Worm (Caenorhabditis elegans) whole organism, mixed stage, embryonic: ENCODE results near the gene phy-4.

ENCODE experiments used
- M03D4.4 ChIP-seq: sonication (generic microtip); optimal IDR thresholded peaks from 2 replicates; lab custom pipeline; 2017; ENCODE audit warnings: mild to moderate bottlenecking, missing genetic modification characterization, missing compliant biosample characterization
- bed-3 ChIP-seq: fragments of 200-800 bp; sonication (Bioruptor generic); optimal IDR thresholded peaks from 3 replicates; lab custom pipeline; 2018; ENCODE audit warnings: mild to moderate bottlenecking, missing genetic modification characterization, moderate library complexity, missing compliant biosample characterization
- blmp-1 ChIP-seq: fragments of 150-350 bp; optimal IDR thresholded peaks from 2 replicates; lab custom pipeline; 2014; ENCODE audit warnings: missing biosample characterization, missing genetic modification characterization
- ceh-39 ChIP-seq: fragments of 150-350 bp; optimal IDR thresholded peaks from 2 replicates; lab custom pipeline; 2014; ENCODE audit warnings: missing biosample characterization, missing genetic modification characterization
- ceh-43 ChIP-seq: fragments of 200-800 bp; sonication (Bioruptor generic); optimal IDR thresholded peaks from 2 replicates; lab custom pipeline; 2018; ENCODE audit warnings: mild to moderate bottlenecking, missing genetic modification characterization, moderate library complexity, missing compliant biosample characterization
- ceh-83 ChIP-seq: fragments of 200-800 bp; sonication (Bioruptor generic); optimal IDR thresholded peaks from 2 replicates; lab custom pipeline; 2018; ENCODE audit warnings: mild to moderate bottlenecking, missing genetic modification characterization, missing compliant biosample characterization
- ces-1 ChIP-seq: fragments of 150-350 bp; optimal IDR thresholded peaks from 2 replicates; lab custom pipeline; 2014; ENCODE audit warnings: missing biosample characterization, missing genetic modification reagents, missing genetic modification characterization
- cnd-1 ChIP-seq: fragments of 200-800 bp; sonication (Bioruptor generic); optimal IDR thresholded peaks from 2 replicates; lab custom pipeline; 2018; ENCODE audit warnings: mild to moderate bottlenecking, missing genetic modification characterization, missing compliant biosample characterization
- drap-1 ChIP-seq: fragments of 200-800 bp; sonication (Bioruptor generic); optimal IDR thresholded peaks from 3 replicates; lab custom pipeline; 2018; ENCODE audit warnings: mild to moderate bottlenecking, missing genetic modification characterization, missing compliant biosample characterization
- elt-1 ChIP-seq: sonication (generic microtip); optimal IDR thresholded peaks from 2 replicates; lab custom pipeline; 2017; ENCODE audit warnings: missing genetic modification characterization, mild to moderate bottlenecking, missing compliant biosample characterization, antibody characterized with exemption, moderate library complexity, borderline replicate concordance; ENCODE audit not compliant: insufficient read depth
- elt-3 ChIP-seq: fragments of 150-350 bp; optimal IDR thresholded peaks from 2 replicates; lab custom pipeline; 2014; ENCODE audit warnings: missing biosample characterization, missing genetic modification characterization
- flh-1 ChIP-seq: fragments of 200-800 bp; sonication (Bioruptor generic); optimal IDR thresholded peaks from 2 replicates; lab custom pipeline; 2018; ENCODE audit warnings: mild to moderate bottlenecking, missing genetic modification characterization, moderate library complexity, missing compliant biosample characterization
- ham-2 ChIP-seq: fragments of 200-800 bp; sonication (Bioruptor generic); optimal IDR thresholded peaks from 2 replicates; lab custom pipeline; 2018; ENCODE audit warnings: mild to moderate bottlenecking, missing genetic modification characterization, missing compliant biosample characterization
- lin-13 ChIP-seq: fragments of 150-350 bp; optimal IDR thresholded peaks from 2 replicates; lab custom pipeline; 2014; ENCODE audit warnings: missing biosample characterization, missing genetic modification characterization
- lin-32 ChIP-seq: fragments of 200-800 bp; sonication (Bioruptor generic); optimal IDR thresholded peaks from 2 replicates; lab custom pipeline; 2018; ENCODE audit warnings: mild to moderate bottlenecking, missing genetic modification characterization, missing compliant biosample characterization
- lsy-2 ChIP-seq: fragments of 150-350 bp; optimal IDR thresholded peaks from 2 replicates; lab custom pipeline; 2014; ENCODE audit warnings: missing biosample characterization, missing genetic modification characterization
- mab-5 ChIP-seq: fragments of 150-350 bp; optimal IDR thresholded peaks from 2 replicates; lab custom pipeline; 2014; ENCODE audit warnings: missing biosample characterization, missing genetic modification characterization
- mep-1 ChIP-seq: fragments of 150-350 bp; optimal IDR thresholded peaks from 2 replicates; lab custom pipeline; 2017; ENCODE audit warnings: missing biosample characterization, missing genetic modification reagents, missing genetic modification characterization, inconsistent platforms
- mls-2 ChIP-seq: sonication (generic microtip); optimal IDR thresholded peaks from 2 replicates; lab custom pipeline; 2016; ENCODE audit warnings: mild to moderate bottlenecking, missing genetic modification characterization, moderate library complexity, missing compliant biosample characterization
- nhr-12 ChIP-seq: fragments of 150-350 bp; optimal IDR thresholded peaks from 2 replicates; lab custom pipeline; 2014; ENCODE audit warnings: missing biosample characterization, missing genetic modification characterization
- nhr-28 ChIP-seq: fragments of 150-350 bp; optimal IDR thresholded peaks from 2 replicates; lab custom pipeline; 2014; ENCODE audit warnings: missing biosample characterization, missing genetic modification characterization
- nhr-76 ChIP-seq: sonication (generic microtip); optimal IDR thresholded peaks from 2 replicates; lab custom pipeline; 2017; ENCODE audit warnings: missing biosample characterization, missing genetic modification characterization
- pha-4 ChIP-seq: fragments of 150-350 bp; optimal IDR thresholded peaks from 2 replicates; lab custom pipeline; 2018; ENCODE audit warnings: missing biosample characterization, missing genetic modification reagents, missing genetic modification characterization
- sem-2 ChIP-seq: fragments of 200-800 bp; sonication (Bioruptor generic); optimal IDR thresholded peaks from 2 replicates; lab custom pipeline; 2018; ENCODE audit warnings: mild to moderate bottlenecking, missing genetic modification characterization, missing compliant biosample characterization
- snpc-4 ChIP-seq: fragments of 150-350 bp; optimal IDR thresholded peaks from 2 replicates; lab custom pipeline; 2014; ENCODE audit warnings: missing biosample characterization, missing genetic modification characterization
- sptf-1 ChIP-seq: sonication (generic microtip); optimal IDR thresholded peaks from 2 replicates; lab custom pipeline; 2017; ENCODE audit warnings: mild to moderate bottlenecking, missing genetic modification characterization, moderate library complexity, missing compliant biosample characterization
- tbx-8 ChIP-seq: fragments of 200-800 bp; sonication (Bioruptor generic); optimal IDR thresholded peaks from 2 replicates; lab custom pipeline; 2018; ENCODE audit warnings: mild to moderate bottlenecking, missing genetic modification characterization, moderate library complexity, missing compliant biosample characterization
- unc-120 ChIP-seq: sonication (generic microtip); optimal IDR thresholded peaks from 2 replicates; lab custom pipeline; 2017; ENCODE audit warnings: missing genetic modification characterization, missing compliant biosample characterization; ENCODE audit not compliant: poor library complexity, severe bottlenecking
- unc-39 ChIP-seq: fragments of 150-350 bp; optimal IDR thresholded peaks from 2 replicates; lab custom pipeline; 2014; ENCODE audit warnings: missing biosample characterization, missing genetic modification characterization
- unc-62 ChIP-seq: fragments of 150-350 bp; optimal IDR thresholded peaks from 2 replicates; lab custom pipeline; 2014; ENCODE audit warnings: missing biosample characterization, missing genetic modification reagents, missing genetic modification characterization
- zip-8 ChIP-seq: fragments of 150-350 bp; optimal IDR thresholded peaks from 2 replicates; lab custom pipeline; 2014; ENCODE audit warnings: missing biosample characterization, missing genetic modification characterization
- ztf-11 ChIP-seq: fragments of 150-350 bp; optimal IDR thresholded peaks from 2 replicates; lab custom pipeline; 2014; ENCODE audit warnings: missing biosample characterization, missing genetic modification characterization

Gene phy-4

ce11 chrV:19513552-19513951, at the start of gene phy-4:
phy-4 (minus strand) TSS chrV:19513652.
- TF ChIP-seq drap-1 (GFP tag; lab: Kevin White, UChicago) (peak; percentile 29), M03D4.4 (tag; lab: Kevin White, UChicago) (no peak)

ce11 chrV:19555869-19556268, 42.4 kb upstream of the phy-4 start, which contains the start of gene oac-1:
oac-1 (minus strand) TSS chrV:19555969.
- no peak for TF ChIP-seq ces-1
- no peak for TF ChIP-seq snpc-4 (tag; lab: Kevin White, UChicago)
- TF ChIP-seq mab-5 (tag; lab: Kevin White, UChicago) = no peak
- no peak for TF ChIP-seq unc-39 (tag; lab: Kevin White, UChicago)
- no peak for TF ChIP-seq nhr-12 (tag; lab: Kevin White, UChicago)
- no peak for TF ChIP-seq mep-1 (tag; lab: Kevin White, UChicago)
- no peak for TF ChIP-seq ceh-39 (tag; lab: Kevin White, UChicago)

DNA sequence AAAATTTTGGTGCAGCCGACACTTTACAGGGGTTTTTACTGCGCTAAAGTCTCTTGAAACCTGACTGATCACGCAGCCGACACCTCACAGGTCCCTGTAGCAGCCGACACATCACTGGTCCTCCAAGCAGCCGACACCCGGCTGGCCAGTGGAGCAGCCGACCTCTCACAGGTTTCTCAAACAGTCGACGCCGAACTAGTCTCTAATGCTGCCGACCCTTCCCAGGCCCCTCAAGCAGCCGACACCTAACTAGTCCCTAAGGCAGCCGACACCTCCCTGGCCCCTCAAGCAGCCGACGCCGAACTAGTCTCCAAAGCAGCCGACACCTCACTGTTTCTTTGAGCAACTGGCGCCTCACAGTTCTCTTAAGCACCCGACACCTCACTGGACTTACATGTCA, 41.9 kb upstream of the phy-4 start:
- TF ChIP-seq elt-1 (tag; lab: Kevin White, UChicago) = no peak
- no peak for TF ChIP-seq pha-4 (tag; lab: Kevin White, UChicago)
- no peak for TF ChIP-seq unc-62
- no peak for TF ChIP-seq unc-120 (tag; lab: Kevin White, UChicago)
- no peak for TF ChIP-seq tbx-8 (GFP tag; lab: Kevin White, UChicago)
- TF ChIP-seq ham-2 (GFP tag; lab: Kevin White, UChicago) = no peak
- no peak for TF ChIP-seq mls-2 (tag; lab: Kevin White, UChicago)
- no peak for TF ChIP-seq sem-2 (GFP tag; lab: Kevin White, UChicago)
- no peak for TF ChIP-seq nhr-28
- TF ChIP-seq sptf-1 = no peak
- no peak for TF ChIP-seq flh-1
- no peak for TF ChIP-seq elt-3 (tag; lab: Kevin White, UChicago)
- TF ChIP-seq nhr-76 (tag; lab: Kevin White, UChicago) = no peak
- TF ChIP-seq ces-1 = no peak
- TF ChIP-seq mep-1 (tag; lab: Kevin White, UChicago) = no peak
- TF ChIP-seq cnd-1 (tag; lab: Kevin White, UChicago) = no peak
- TF ChIP-seq ceh-43 (GFP tag; lab: Kevin White, UChicago) = no peak

ce11 chrV:19550294-19550693, 36.8 kb upstream of the phy-4 start:
- TF ChIP-seq snpc-4 (tag; lab: Kevin White, UChicago) (no peak), lin-13 (no peak), lin-32 (GFP tag; lab: Kevin White, UChicago) (no peak), elt-1 (tag; lab: Kevin White, UChicago) (no peak), mab-5 (tag; lab: Kevin White, UChicago) (no peak), elt-3 (tag; lab: Kevin White, UChicago) (no peak), unc-39 (tag; lab: Kevin White, UChicago) (no peak), ztf-11 (no peak), mls-2 (tag; lab: Kevin White, UChicago) (no peak), lsy-2 (no peak), zip-8 (tag; lab: Kevin White, UChicago) (no peak), ceh-83 (GFP tag; lab: Kevin White, UChicago) (no peak), M03D4.4 (tag; lab: Kevin White, UChicago) (no peak), unc-120 (tag; lab: Kevin White, UChicago) (no peak), blmp-1 (tag; lab: Kevin White, UChicago) (no peak), nhr-28 (no peak)

DNA sequence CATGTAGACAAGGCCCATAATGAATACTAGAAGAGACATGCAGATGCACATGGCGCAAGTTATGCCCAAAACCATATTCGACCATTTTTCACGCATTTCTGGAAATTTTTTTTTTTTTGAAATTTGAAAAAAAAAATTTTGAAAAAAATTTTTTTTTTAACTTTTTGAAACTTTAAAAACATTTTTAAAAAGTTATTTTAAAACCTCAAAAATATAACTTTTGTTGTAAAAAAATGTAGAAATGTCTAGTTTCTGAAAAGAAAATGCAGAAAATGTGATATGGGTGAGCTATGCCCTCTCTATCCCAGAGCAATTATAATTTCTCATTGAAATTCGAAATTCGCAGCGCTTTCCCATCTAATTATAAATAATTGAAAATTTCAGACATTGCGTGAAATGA, 36.2 kb upstream of the phy-4 start, which contains the start of gene Y43F8B.20:
Y43F8B.20 (minus strand) TSS at position 101 of the 400 bp plus-strand sequence.
- TF ChIP-seq M03D4.4 (tag; lab: Kevin White, UChicago) = no peak
- no peak for TF ChIP-seq lin-13
- TF ChIP-seq mep-1 (tag; lab: Kevin White, UChicago) = no peak
- TF ChIP-seq elt-1 (tag; lab: Kevin White, UChicago) = no peak
- no peak for TF ChIP-seq mab-5 (tag; lab: Kevin White, UChicago)
- TF ChIP-seq tbx-8 (GFP tag; lab: Kevin White, UChicago) = no peak
- TF ChIP-seq bed-3 (GFP tag; lab: Kevin White, UChicago) = no peak
- no peak for TF ChIP-seq drap-1 (GFP tag; lab: Kevin White, UChicago)
- TF ChIP-seq ces-1 = no peak
- TF ChIP-seq snpc-4 (tag; lab: Kevin White, UChicago) = no peak
- TF ChIP-seq unc-62 = no peak
- TF ChIP-seq mls-2 (tag; lab: Kevin White, UChicago) = no peak
- no peak for TF ChIP-seq pha-4 (tag; lab: Kevin White, UChicago)
- TF ChIP-seq ceh-39 (tag; lab: Kevin White, UChicago) = no peak
- TF ChIP-seq, all 35 proteins: peak for 0
